Fruit fly (Drosophila melanogaster) whole organism, embryonic: Measurements from ENCODE around the gene alpha-PheRS.

ENCODE experiments used
- Asciz ChIP-seq: fragments of 200-800 bp; sonication (Bioruptor generic); optimal IDR thresholded peaks from 2 replicates; lab custom pipeline; 2017; ENCODE audit warnings: missing biosample characterization, mild to moderate bottlenecking, missing genetic modification characterization, missing genetic modification reagents
- Atf6 ChIP-seq: fragments of 200-800 bp; sonication (Bioruptor generic); IDR thresholded peaks from 2 replicates; pipeline ENCODE4 v1.3.6; 2022; ENCODE audit warnings: missing biosample characterization, missing genetic modification characterization
- Blimp-1 ChIP-seq: fragments of 200-800 bp; sonication (Bioruptor generic); optimal IDR thresholded peaks from 3 replicates; lab custom pipeline; 2018; ENCODE audit warnings: missing biosample characterization, missing genetic modification characterization, mild to moderate bottlenecking, moderate library complexity, missing genetic modification reagents
- CG10267 ChIP-seq: fragments of 200-800 bp; sonication (Bioruptor generic); optimal IDR thresholded peaks from 2 replicates; lab custom pipeline; 2018; ENCODE audit warnings: missing biosample characterization, mild to moderate bottlenecking, missing genetic modification characterization, moderate library complexity
- CG10543 ChIP-seq: fragments of 200-800 bp; sonication (Bioruptor generic); optimal IDR thresholded peaks from 3 replicates; lab custom pipeline; 2017; ENCODE audit warnings: missing biosample characterization, mild to moderate bottlenecking, missing genetic modification characterization, moderate library complexity
- CG12391 ChIP-seq: fragments of 200-800 bp; sonication (Bioruptor generic); optimal IDR thresholded peaks from 3 replicates; lab custom pipeline; 2018; ENCODE audit warnings: missing biosample characterization, mild to moderate bottlenecking, missing genetic modification characterization, moderate library complexity
- CG14014 ChIP-seq: fragments of 200-800 bp; sonication (Bioruptor generic); IDR thresholded peaks from 2 replicates; pipeline ENCODE4 v1.3.6; 2022; ENCODE audit warnings: missing biosample characterization, missing genetic modification characterization
- CG14050 ChIP-seq: fragments of 200-800 bp; sonication (Bioruptor generic); IDR thresholded peaks from 3 replicates; pipeline ENCODE4 v1.3.6; 2022; ENCODE audit warnings: missing biosample characterization, missing genetic modification characterization
- CG14965 ChIP-seq: fragments of 200-800 bp; sonication (Bioruptor generic); optimal IDR thresholded peaks from 2 replicates; lab custom pipeline; 2016; ENCODE audit warnings: missing biosample characterization, missing genetic modification characterization, borderline replicate concordance
- CG15011 ChIP-seq: fragments of 200-800 bp; sonication (Bioruptor generic); optimal IDR thresholded peaks from 3 replicates; lab custom pipeline; 2018; ENCODE audit warnings: missing biosample characterization, mild to moderate bottlenecking, missing genetic modification characterization
- CG1529 ChIP-seq: fragments of 200-800 bp; sonication (Bioruptor generic); optimal IDR thresholded peaks from 3 replicates; lab custom pipeline; 2018; ENCODE audit warnings: missing biosample characterization, missing genetic modification characterization
- CG15479 ChIP-seq: fragments of 200-800 bp; sonication (Bioruptor generic); optimal IDR thresholded peaks from 3 replicates; lab custom pipeline; 2019; ENCODE audit warnings: missing biosample characterization, mild to moderate bottlenecking, missing genetic modification characterization, moderate library complexity
- CG15601 ChIP-seq: fragments of 200-800 bp; sonication (Bioruptor generic); optimal IDR thresholded peaks from 3 replicates; lab custom pipeline; 2019; ENCODE audit warnings: missing biosample characterization, mild to moderate bottlenecking, missing genetic modification characterization, moderate library complexity
- CG17186 ChIP-seq: fragments of 200-800 bp; sonication (Bioruptor generic); optimal IDR thresholded peaks from 3 replicates; lab custom pipeline; 2017; ENCODE audit warnings: missing biosample characterization, missing genetic modification reagents, missing genetic modification characterization
- CG18476 ChIP-seq: fragments of 200-800 bp; sonication (Bioruptor generic); optimal IDR thresholded peaks from 2 replicates; lab custom pipeline; 2016; ENCODE audit warnings: missing biosample characterization, mild to moderate bottlenecking, missing genetic modification characterization
- CG2116 ChIP-seq: fragments of 200-800 bp; sonication (Bioruptor generic); optimal IDR thresholded peaks from 3 replicates; lab custom pipeline; 2018; ENCODE audit warnings: missing biosample characterization, mild to moderate bottlenecking, missing genetic modification characterization
- CG2199 ChIP-seq: fragments of 200-800 bp; sonication (Bioruptor generic); IDR thresholded peaks from 3 replicates; pipeline ENCODE4 v1.3.6; 2022; ENCODE audit warnings: missing biosample characterization, missing genetic modification characterization
- CG2889 ChIP-seq: fragments of 200-800 bp; sonication (Bioruptor generic); IDR thresholded peaks from 3 replicates; pipeline ENCODE4 v1.3.6; 2022; ENCODE audit warnings: missing biosample characterization, missing genetic modification characterization
- CG33213 ChIP-seq: fragments of 200-800 bp; sonication (Bioruptor generic); optimal IDR thresholded peaks from 3 replicates; lab custom pipeline; 2016; ENCODE audit warnings: missing biosample characterization, missing genetic modification characterization
- CG33557 ChIP-seq: fragments of 200-800 bp; sonication (Bioruptor generic); optimal IDR thresholded peaks from 2 replicates; lab custom pipeline; 2019; ENCODE audit warnings: missing biosample characterization, mild to moderate bottlenecking, missing genetic modification characterization, moderate library complexity
- CG4730 ChIP-seq: fragments of 200-800 bp; sonication (Bioruptor generic); IDR thresholded peaks from 2 replicates; pipeline ENCODE4 v1.3.6; 2022; ENCODE audit warnings: missing biosample characterization, missing genetic modification characterization
- CG6654 ChIP-seq: fragments of 200-800 bp; sonication (Bioruptor generic); optimal IDR thresholded peaks from 2 replicates; lab custom pipeline; 2017; ENCODE audit warnings: missing biosample characterization, mild to moderate bottlenecking, missing genetic modification characterization
- CG6791 ChIP-seq: fragments of 200-800 bp; sonication (Bioruptor generic); IDR thresholded peaks from 3 replicates; pipeline ENCODE4 v1.3.6; 2022; ENCODE audit warnings: missing biosample characterization, missing genetic modification characterization; ENCODE audit not compliant: partially characterized antibody
- CG8359 ChIP-seq: fragments of 200-800 bp; sonication (Bioruptor generic); optimal IDR thresholded peaks from 2 replicates; lab custom pipeline; 2017; ENCODE audit warnings: missing biosample characterization, mild to moderate bottlenecking, missing genetic modification characterization, borderline replicate concordance
- CG8478 ChIP-seq: fragments of >200 bp; optimal IDR thresholded peaks from 2 replicates; lab custom pipeline; 2018
- CkIIα-i1 ChIP-seq: fragments of 200-800 bp; sonication (Bioruptor generic); IDR thresholded peaks from 2 replicates; pipeline ENCODE4 v1.3.6; 2022; ENCODE audit warnings: missing biosample characterization, missing genetic modification characterization
- Dbx ChIP-seq: fragments of 200-800 bp; sonication (Bioruptor generic); IDR thresholded peaks from 3 replicates; pipeline ENCODE4 v1.3.6; 2022; ENCODE audit warnings: missing biosample characterization, missing genetic modification characterization
- Dp ChIP-seq: fragments of 200-800 bp; sonication (Bioruptor generic); optimal IDR thresholded peaks from 2 replicates; lab custom pipeline; 2018; ENCODE audit warnings: missing biosample characterization, mild to moderate bottlenecking, missing genetic modification characterization, moderate library complexity
- Hey ChIP-seq: fragments of 200-800 bp; sonication (Bioruptor generic); optimal IDR thresholded peaks from 3 replicates; lab custom pipeline; 2018; ENCODE audit warnings: missing biosample characterization, mild to moderate bottlenecking, missing genetic modification characterization
- HmgZ ChIP-seq: fragments of 200-800 bp; sonication (Bioruptor generic); optimal IDR thresholded peaks from 2 replicates; lab custom pipeline; 2018; ENCODE audit warnings: missing biosample characterization, mild to moderate bottlenecking, missing genetic modification characterization
- MBD-R2 ChIP-seq: fragments of 200-800 bp; sonication (Bioruptor generic); IDR thresholded peaks from 2 replicates; pipeline ENCODE4 v1.3.6; 2022; ENCODE audit warnings: missing biosample characterization, missing genetic modification characterization
- Meics ChIP-seq: fragments of 200-800 bp; sonication (Bioruptor generic); optimal IDR thresholded peaks from 2 replicates; lab custom pipeline; 2017; ENCODE audit warnings: missing biosample characterization, mild to moderate bottlenecking, missing genetic modification characterization
- Nf-YA ChIP-seq: fragments of 200-800 bp; sonication (Bioruptor generic); IDR thresholded peaks from 2 replicates; pipeline ENCODE4 v1.3.6; 2022; ENCODE audit warnings: missing biosample characterization, missing genetic modification characterization
- Nf-YC ChIP-seq: fragments of 200-800 bp; optimal IDR thresholded peaks from 3 replicates; lab custom pipeline; 2019; ENCODE audit warnings: missing biosample characterization, mild to moderate bottlenecking, missing genetic modification characterization, moderate library complexity
- Side ChIP-seq: fragments of 200-800 bp; sonication (Bioruptor generic); optimal IDR thresholded peaks from 2 replicates; lab custom pipeline; 2016; ENCODE audit warnings: missing biosample characterization, missing genetic modification characterization
- Sox100B ChIP-seq: fragments of 200-800 bp; sonication (Bioruptor generic); optimal IDR thresholded peaks from 3 replicates; lab custom pipeline; 2018; ENCODE audit warnings: missing biosample characterization, mild to moderate bottlenecking, missing genetic modification characterization
- Spps ChIP-seq: fragments of 200-800 bp; sonication (Bioruptor generic); optimal IDR thresholded peaks from 2 replicates; lab custom pipeline; 2018; ENCODE audit warnings: missing biosample characterization, mild to moderate bottlenecking, missing genetic modification characterization
- ato ChIP-seq: fragments of 200-800 bp; sonication (Bioruptor generic); IDR thresholded peaks from 2 replicates; pipeline ENCODE4 v1.3.6; 2022; ENCODE audit warnings: missing biosample characterization, missing genetic modification characterization; ENCODE audit not compliant: partially characterized antibody
- bbx ChIP-seq: fragments of 200-800 bp; sonication (Bioruptor generic); IDR thresholded peaks from 2 replicates; pipeline ENCODE4 v1.3.6; 2022; ENCODE audit warnings: missing biosample characterization, missing genetic modification characterization; ENCODE audit not compliant: partially characterized antibody
- chif ChIP-seq, 2 experiments: fragments of 200-800 bp; sonication (Bioruptor generic); optimal IDR thresholded peaks; 3 replicates each; lab custom pipeline; 2016; ENCODE audit warnings: missing biosample characterization in 2 of 2, missing genetic modification characterization in 2 of 2
- crc ChIP-seq: fragments of 200-800 bp; sonication (Bioruptor generic); optimal IDR thresholded peaks from 2 replicates; lab custom pipeline; 2016; ENCODE audit warnings: missing biosample characterization, missing genetic modification characterization
- dati ChIP-seq: fragments of 200-800 bp; sonication (Bioruptor generic); IDR thresholded peaks from 2 replicates; pipeline ENCODE4 v1.3.6; 2022; ENCODE audit warnings: missing biosample characterization, missing genetic modification characterization
- ems ChIP-seq: fragments of 200-800 bp; sonication (Bioruptor generic); optimal IDR thresholded peaks from 3 replicates; lab custom pipeline; 2016; ENCODE audit warnings: missing biosample characterization, missing genetic modification characterization
- ken ChIP-seq: fragments of 200-800 bp; sonication (Bioruptor generic); IDR thresholded peaks from 3 replicates; pipeline ENCODE4 v1.3.6; 2022; ENCODE audit warnings: missing biosample characterization, missing genetic modification characterization
- knrl ChIP-seq: fragments of 200-800 bp; sonication (Bioruptor generic); IDR thresholded peaks from 3 replicates; pipeline ENCODE4 v1.3.6; 2022; ENCODE audit warnings: missing biosample characterization, missing genetic modification characterization; ENCODE audit not compliant: partially characterized antibody
- nerfin-2 ChIP-seq: fragments of 200-800 bp; sonication (Bioruptor generic); IDR thresholded peaks from 2 replicates; pipeline ENCODE4 v1.3.6; 2022; ENCODE audit warnings: missing biosample characterization, missing genetic modification characterization; ENCODE audit not compliant: partially characterized antibody
- tin ChIP-seq: fragments of 200-800 bp; sonication (Bioruptor generic); optimal IDR thresholded peaks from 3 replicates; lab custom pipeline; 2016; ENCODE audit warnings: missing biosample characterization, missing genetic modification characterization
- trem ChIP-seq: fragments of 200-800 bp; optimal IDR thresholded peaks from 3 replicates; lab custom pipeline; 2019; ENCODE audit warnings: missing biosample characterization, mild to moderate bottlenecking, missing genetic modification characterization, moderate library complexity
- z ChIP-seq: fragments of 200-800 bp; sonication (Bioruptor generic); IDR thresholded peaks from 3 replicates; pipeline ENCODE4 v1.3.6; 2022; ENCODE audit warnings: missing biosample characterization, missing genetic modification characterization
- zen ChIP-seq: fragments of 200-800 bp; sonication (Bioruptor generic); optimal IDR thresholded peaks from 3 replicates; lab custom pipeline; 2018; ENCODE audit warnings: missing biosample characterization, mild to moderate bottlenecking, missing genetic modification characterization, moderate library complexity

Gene alpha-PheRS

dm6 chrX:8141353-8142066, 3.9 kb downstream of the alpha-PheRS start (continued):
- TF ChIP-seq Sox100B = peak; percentile 9
- no peak for TF ChIP-seq CG6654
- TF ChIP-seq ato (GFP tag; lab: Robert Waterston, UW) = no peak
- peak; percentile 87 for TF ChIP-seq CG10543 (GFP tag; lab: Kevin White, UChicago)
- no peak for TF ChIP-seq bbx (GFP tag; lab: Robert Waterston, UW)
- TF ChIP-seq Asciz (GFP tag; lab: Kevin White, UChicago) = no peak
- TF ChIP-seq nerfin-2 (GFP tag; lab: Robert Waterston, UW) = no peak
- TF ChIP-seq CG2889 (GFP tag; lab: Robert Waterston, UW) = no peak
- peak; percentile 84 for TF ChIP-seq CG8478 (lab: Kevin White, UChicago)
- TF ChIP-seq dati (GFP tag; lab: Robert Waterston, UW) = no peak
- no peak for TF ChIP-seq CG15479 (GFP tag; lab: Kevin White, UChicago)
- no peak for TF ChIP-seq Hey (tag; lab: Kevin White, UChicago)
- no peak for TF ChIP-seq CG14014 (GFP tag; lab: Robert Waterston, UW)
- no peak for TF ChIP-seq CG1529 (GFP tag; lab: Kevin White, UChicago)
- TF ChIP-seq crc (GFP tag; lab: Kevin White, UChicago) = peak; percentile 11
- no peak for TF ChIP-seq Spps (tag; lab: Kevin White, UChicago)
- no peak for TF ChIP-seq HmgZ (tag; lab: Kevin White, UChicago)
- no peak for TF ChIP-seq CG2116 (GFP tag; lab: Kevin White, UChicago)
- no peak for TF ChIP-seq CG17186 (GFP tag; lab: Kevin White, UChicago)
- no peak; the same call in 1 of the 2 replicates for TF ChIP-seq CG4730 (GFP tag; lab: Robert Waterston, UW)
- TF ChIP-seq CG14050 = no peak
- TF ChIP-seq ems (GFP tag; lab: Kevin White, UChicago) = peak; percentile 15
- TF ChIP-seq knrl (GFP tag; lab: Robert Waterston, UW) = no peak
- no peak for TF ChIP-seq CG18476 (GFP tag; lab: Kevin White, UChicago)
- TF ChIP-seq CG15601 (tag; lab: Kevin White, UChicago) = no peak
- TF ChIP-seq CkIIα-i1 (GFP tag; lab: Robert Waterston, UW) = no peak
- TF ChIP-seq Dbx (GFP tag; lab: Robert Waterston, UW) = no peak; the same call in 2 of the 3 replicates
- TF ChIP-seq z (GFP tag; lab: Robert Waterston, UW) = no peak
- TF ChIP-seq CG2199 (GFP tag; lab: Robert Waterston, UW) = no peak
- no peak for TF ChIP-seq chif (GFP tag; optimal IDR thresholded peaks at IDR 0.05; lab: Kevin White, UChicago)
- peak; percentile 30 for TF ChIP-seq Nf-YC
- no peak for TF ChIP-seq trem (tag; lab: Kevin White, UChicago)
- TF ChIP-seq Dp (GFP tag; lab: Kevin White, UChicago) = no peak
- TF ChIP-seq zen (tag; lab: Kevin White, UChicago) = no peak
- peak; percentile 62 for TF ChIP-seq Side (GFP tag; lab: Kevin White, UChicago)
- TF ChIP-seq CG10267 (tag; lab: Kevin White, UChicago) = no peak
- peak; percentile 24 for TF ChIP-seq Meics (GFP tag; lab: Kevin White, UChicago)
- no peak for TF ChIP-seq ken (GFP tag; lab: Robert Waterston, UW)
- TF ChIP-seq CG15011 = no peak
- TF ChIP-seq tin = no peak
- no peak for TF ChIP-seq CG14965 (GFP tag; lab: Kevin White, UChicago)
- 0 out of 2 replicates have a peak, but pooled peaks have one; percentile 8 for TF ChIP-seq Atf6
- no peak for TF ChIP-seq CG33557
- TF ChIP-seq CG33213 (GFP tag; lab: Kevin White, UChicago) = no peak
- no peak for TF ChIP-seq CG8359 (GFP tag; lab: Kevin White, UChicago)
- no peak for TF ChIP-seq CG12391
- TF ChIP-seq Nf-YA (GFP tag; lab: Robert Waterston, UW) = no peak
- no peak for TF ChIP-seq CG6791 (GFP tag; lab: Robert Waterston, UW)
- no peak for TF ChIP-seq Blimp-1
- TF ChIP-seq MBD-R2 (GFP tag; lab: Robert Waterston, UW) = no peak
